Fruit fly (Drosophila melanogaster) whole organism, embryonic: Measurements from ENCODE around the gene Ir31a.

Source experiments
- CG1024 ChIP-seq: fragments of 200-800 bp; sonication (Bioruptor generic); IDR thresholded peaks from 2 replicates; pipeline ENCODE4 v1.3.6; 2022; ENCODE audit warnings: missing biosample characterization, missing genetic modification characterization
- CG10543 ChIP-seq: fragments of 200-800 bp; sonication (Bioruptor generic); optimal IDR thresholded peaks from 3 replicates; lab custom pipeline; 2017; ENCODE audit warnings: missing biosample characterization, mild to moderate bottlenecking, missing genetic modification characterization, moderate library complexity
- CG11398 ChIP-seq: fragments of 200-800 bp; sonication (Bioruptor generic); optimal IDR thresholded peaks from 2 replicates; lab custom pipeline; 2016; ENCODE audit warnings: missing biosample characterization, missing genetic modification characterization
- CG11504 ChIP-seq: fragments of 200-800 bp; sonication (Bioruptor generic); optimal IDR thresholded peaks from 3 replicates; lab custom pipeline; 2019; ENCODE audit warnings: missing biosample characterization, mild to moderate bottlenecking, missing genetic modification characterization, moderate library complexity
- CG14860 ChIP-seq: fragments of 200-800 bp; sonication (Bioruptor generic); IDR thresholded peaks from 3 replicates; pipeline ENCODE4 v1.3.6; 2022; ENCODE audit warnings: missing biosample characterization, missing genetic modification characterization; ENCODE audit not compliant: partially characterized antibody
- CG15601 ChIP-seq: fragments of 200-800 bp; sonication (Bioruptor generic); optimal IDR thresholded peaks from 3 replicates; lab custom pipeline; 2019; ENCODE audit warnings: missing biosample characterization, mild to moderate bottlenecking, missing genetic modification characterization, moderate library complexity
- CG17829 ChIP-seq: fragments of 200-800 bp; optimal IDR thresholded peaks from 2 replicates; lab custom pipeline; 2019; ENCODE audit warnings: missing biosample characterization, mild to moderate bottlenecking, missing genetic modification characterization, moderate library complexity
- CG2199 ChIP-seq: fragments of 200-800 bp; sonication (Bioruptor generic); IDR thresholded peaks from 3 replicates; pipeline ENCODE4 v1.3.6; 2022; ENCODE audit warnings: missing biosample characterization, missing genetic modification characterization
- CG2712 ChIP-seq: fragments of 200-800 bp; optimal IDR thresholded peaks from 3 replicates; lab custom pipeline; 2019; ENCODE audit warnings: missing biosample characterization, mild to moderate bottlenecking, missing genetic modification characterization, moderate library complexity
- CG34224 ChIP-seq: fragments of 200-800 bp; sonication (Bioruptor generic); IDR thresholded peaks from 3 replicates; pipeline ENCODE4 v1.3.6; 2022; ENCODE audit warnings: missing biosample characterization, missing genetic modification characterization; ENCODE audit not compliant: partially characterized antibody
- CG3726 ChIP-seq: fragments of 200-800 bp; sonication (Bioruptor generic); IDR thresholded peaks from 3 replicates; pipeline ENCODE4, ENCODE4 v1.3.6; 2022; ENCODE audit warnings: missing biosample characterization, missing genetic modification characterization
- CG4617 ChIP-seq: fragments of 200-800 bp; sonication (Bioruptor generic); optimal IDR thresholded peaks from 3 replicates; lab custom pipeline; 2016; ENCODE audit warnings: missing biosample characterization, missing genetic modification characterization, borderline replicate concordance
- CG6254 ChIP-seq: fragments of 200-800 bp; sonication (Bioruptor generic); optimal IDR thresholded peaks from 3 replicates; lab custom pipeline; 2017; ENCODE audit warnings: mild to moderate bottlenecking, missing biosample characterization, missing genetic modification reagents, missing genetic modification characterization
- CG8281 ChIP-seq: fragments of 200-800 bp; sonication (Bioruptor generic); optimal IDR thresholded peaks from 2 replicates; lab custom pipeline; 2018; ENCODE audit warnings: missing biosample characterization, mild to moderate bottlenecking, missing genetic modification characterization, moderate library complexity
- CG8290 ChIP-seq, 3 experiments: fragments of 200-800 bp; sonication (Bioruptor generic); optimal IDR thresholded peaks; 2 replicates each; lab custom pipeline; 2016 to 2019; ENCODE audit warnings: missing biosample characterization in 3 of 3, missing genetic modification characterization in 3 of 3, mild to moderate bottlenecking in 2 of 3, moderate library complexity in 1 of 3
- CG9437 ChIP-seq: fragments of 200-800 bp; sonication (Bioruptor generic); optimal IDR thresholded peaks from 2 replicates; lab custom pipeline; 2018; ENCODE audit warnings: missing biosample characterization, mild to moderate bottlenecking, missing genetic modification characterization
- CG9817 ChIP-seq: fragments of 200-800 bp; sonication (Bioruptor generic); optimal IDR thresholded peaks from 2 replicates; lab custom pipeline; 2018; ENCODE audit warnings: missing biosample characterization, mild to moderate bottlenecking, missing genetic modification characterization, moderate library complexity
- Doc3 ChIP-seq: fragments of 200-800 bp; sonication (Bioruptor generic); IDR thresholded peaks from 3 replicates; pipeline ENCODE4 v1.3.6; 2022; ENCODE audit warnings: missing biosample characterization, missing genetic modification characterization; ENCODE audit not compliant: partially characterized antibody
- E2f2 ChIP-seq: fragments of 200-800 bp; sonication (Bioruptor generic); IDR thresholded peaks from 2 replicates; pipeline ENCODE4 v1.3.6; 2022; ENCODE audit warnings: missing biosample characterization, missing genetic modification characterization
- Ets97D ChIP-seq: fragments of 200-800 bp; sonication (Bioruptor generic); optimal IDR thresholded peaks from 3 replicates; lab custom pipeline; 2016; ENCODE audit warnings: missing biosample characterization, missing genetic modification characterization
- H2.0 ChIP-seq: fragments of 200-800 bp; sonication (Bioruptor generic); IDR thresholded peaks from 2 replicates; pipeline ENCODE4 v1.3.6; 2022; ENCODE audit warnings: missing biosample characterization, missing genetic modification characterization
- HLH3B ChIP-seq: fragments of 200-800 bp; sonication (Bioruptor generic); IDR thresholded peaks from 2 replicates; pipeline ENCODE4 v1.3.6; 2022; ENCODE audit warnings: missing biosample characterization, missing genetic modification characterization
- HmgD ChIP-seq: fragments of 200-800 bp; sonication (Bioruptor generic); optimal IDR thresholded peaks from 3 replicates; lab custom pipeline; 2016; ENCODE audit warnings: missing biosample characterization, missing genetic modification characterization
- Hsf ChIP-seq: fragments of 200-800 bp; sonication (Bioruptor generic); optimal IDR thresholded peaks from 3 replicates; lab custom pipeline; 2016; ENCODE audit warnings: missing biosample characterization, missing genetic modification characterization
- MBD-R2 ChIP-seq: fragments of 200-800 bp; sonication (Bioruptor generic); IDR thresholded peaks from 2 replicates; pipeline ENCODE4 v1.3.6; 2022; ENCODE audit warnings: missing biosample characterization, missing genetic modification characterization
- Mes4 ChIP-seq: fragments of 200-800 bp; sonication (Bioruptor generic); optimal IDR thresholded peaks from 2 replicates; lab custom pipeline; 2016; ENCODE audit warnings: missing biosample characterization, missing genetic modification characterization
- NC2α ChIP-seq: fragments of 200-800 bp; sonication (Bioruptor generic); optimal IDR thresholded peaks from 2 replicates; lab custom pipeline; 2016; ENCODE audit warnings: missing biosample characterization, missing genetic modification characterization
- Rfx ChIP-seq: fragments of 200-800 bp; sonication (Bioruptor generic); IDR thresholded peaks from 2 replicates; pipeline ENCODE4 v1.3.6; 2022; ENCODE audit warnings: missing biosample characterization, missing genetic modification characterization
- Six4 ChIP-seq: fragments of 200-800 bp; sonication (Bioruptor generic); optimal IDR thresholded peaks from 2 replicates; lab custom pipeline; 2016; ENCODE audit warnings: missing biosample characterization, missing genetic modification characterization
- Tbp ChIP-seq: fragments of >200 bp; optimal IDR thresholded peaks from 2 replicates; lab custom pipeline; 2018; ENCODE audit warnings: missing biosample characterization, missing genetic modification characterization
- Usf ChIP-seq: fragments of 200-800 bp; sonication (Bioruptor generic); optimal IDR thresholded peaks from 2 replicates; lab custom pipeline; 2017; ENCODE audit warnings: missing genotype, missing biosample characterization, missing genetic modification characterization
- amos ChIP-seq: fragments of 200-800 bp; sonication (Bioruptor generic); IDR thresholded peaks from 2 replicates; pipeline ENCODE4 v1.3.6; 2022; ENCODE audit warnings: missing biosample characterization, missing genetic modification characterization; ENCODE audit not compliant: partially characterized antibody
- aop ChIP-seq: fragments of 200-800 bp; sonication (Bioruptor generic); IDR thresholded peaks from 2 replicates; pipeline ENCODE4 v1.3.6; 2022; ENCODE audit warnings: missing biosample characterization, missing genetic modification characterization
- bbx ChIP-seq: fragments of 200-800 bp; sonication (Bioruptor generic); IDR thresholded peaks from 2 replicates; pipeline ENCODE4 v1.3.6; 2022; ENCODE audit warnings: missing biosample characterization, missing genetic modification characterization; ENCODE audit not compliant: partially characterized antibody
- ems ChIP-seq: fragments of 200-800 bp; sonication (Bioruptor generic); optimal IDR thresholded peaks from 3 replicates; lab custom pipeline; 2016; ENCODE audit warnings: missing biosample characterization, missing genetic modification characterization
- fd102C ChIP-seq: fragments of 200-800 bp; sonication (Bioruptor generic); optimal IDR thresholded peaks from 2 replicates; lab custom pipeline; 2018; ENCODE audit warnings: missing biosample characterization, mild to moderate bottlenecking, missing genetic modification characterization, moderate library complexity
- fru ChIP-seq: fragments of >200 bp; optimal IDR thresholded peaks from 2 replicates; lab custom pipeline; 2017
- gfzf ChIP-seq: fragments of 200-800 bp; sonication (Bioruptor generic); optimal IDR thresholded peaks from 2 replicates; lab custom pipeline; 2016; ENCODE audit warnings: missing biosample characterization, mild to moderate bottlenecking, missing genetic modification characterization, moderate library complexity
- ind ChIP-seq: fragments of 200-800 bp; sonication (Bioruptor generic); optimal IDR thresholded peaks from 3 replicates; lab custom pipeline; 2016; ENCODE audit warnings: missing biosample characterization, missing genetic modification characterization
- insv ChIP-seq, 2 experiments: fragments of 200-800 bp; sonication (Bioruptor generic); optimal IDR thresholded peaks; 3 replicates each; lab custom pipeline; 2016 to 2018; ENCODE audit warnings: missing biosample characterization in 2 of 2, missing genetic modification characterization in 2 of 2
- lilli ChIP-seq: fragments of 200-800 bp; sonication (Bioruptor generic); optimal IDR thresholded peaks from 3 replicates; lab custom pipeline; 2016; ENCODE audit warnings: missing biosample characterization, missing genetic modification characterization
- lola ChIP-seq, 3 experiments: fragments of >200 bp in 2 of 3; fragments of 200-800 bp in 1 of 3; sonication (Bioruptor generic) in 1 of 3; optimal IDR thresholded peaks; 2 replicates each; lab custom pipeline; 2017 to 2019; ENCODE audit warnings: missing biosample characterization in 3 of 3, missing genetic modification characterization in 3 of 3, mild to moderate bottlenecking in 1 of 3, moderate library complexity in 1 of 3
- psq ChIP-seq: fragments of 200-800 bp; sonication (Bioruptor generic); optimal IDR thresholded peaks from 2 replicates; lab custom pipeline; 2017; ENCODE audit warnings: missing biosample characterization, missing genetic modification characterization
- ranshi ChIP-seq: fragments of 200-800 bp; sonication (Bioruptor generic); IDR thresholded peaks from 2 replicates; pipeline ENCODE4 v1.3.6; 2022; ENCODE audit warnings: missing biosample characterization, missing genetic modification characterization
- schlank ChIP-seq: fragments of 200-800 bp; sonication (Bioruptor generic); optimal IDR thresholded peaks from 2 replicates; lab custom pipeline; 2018; ENCODE audit warnings: missing biosample characterization, mild to moderate bottlenecking, missing genetic modification characterization
- sens-2 ChIP-seq: fragments of 200-800 bp; sonication (Bioruptor generic); IDR thresholded peaks from 2 replicates; pipeline ENCODE4 v1.3.6; 2022; ENCODE audit warnings: missing biosample characterization, missing genetic modification characterization
- seq ChIP-seq: fragments of 200-800 bp; sonication (Bioruptor generic); IDR thresholded peaks from 2 replicates; pipeline ENCODE4 v1.3.6; 2022; ENCODE audit warnings: missing biosample characterization, missing genetic modification characterization
- sob ChIP-seq: fragments of 200-800 bp; sonication (Bioruptor generic); IDR thresholded peaks from 2 replicates; pipeline ENCODE4 v1.3.6; 2022; ENCODE audit warnings: missing biosample characterization, missing genetic modification characterization
- unc-4 ChIP-seq: fragments of 200-800 bp; sonication (Bioruptor generic); IDR thresholded peaks from 2 replicates; pipeline ENCODE4 v1.3.6; 2022; ENCODE audit warnings: missing biosample characterization, missing genetic modification characterization; ENCODE audit not compliant: partially characterized antibody
- zen ChIP-seq: fragments of 200-800 bp; sonication (Bioruptor generic); optimal IDR thresholded peaks from 3 replicates; lab custom pipeline; 2018; ENCODE audit warnings: missing biosample characterization, mild to moderate bottlenecking, missing genetic modification characterization, moderate library complexity
- zen2 ChIP-seq: fragments of 200-800 bp; sonication (Bioruptor generic); IDR thresholded peaks from 3 replicates; pipeline ENCODE4 v1.3.6; 2022; ENCODE audit warnings: missing biosample characterization, missing genetic modification characterization; ENCODE audit not compliant: partially characterized antibody

Ir31a gene

DNA sequence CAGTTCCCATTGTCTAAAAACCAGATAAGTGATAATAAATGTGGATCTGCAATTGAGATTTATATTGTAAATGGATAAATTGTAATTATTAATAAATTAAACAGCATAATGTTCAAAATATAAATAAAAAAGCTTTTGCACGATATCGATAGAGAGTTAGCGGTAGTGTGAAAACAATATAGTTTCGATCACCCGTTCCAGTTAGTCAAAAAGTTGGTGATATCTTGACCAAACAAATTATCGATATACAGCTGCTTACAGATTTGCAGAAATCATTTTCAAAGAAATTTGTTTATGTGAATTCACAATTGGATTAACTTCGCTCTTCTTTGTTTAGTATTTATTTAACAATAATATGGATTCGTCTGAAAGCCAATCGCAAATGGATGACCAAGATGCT, 33.8 kb downstream of the Ir31a start, which contains the start of gene Nse4 (continued):
- TF ChIP-seq schlank (tag; lab: Kevin White, UChicago) (no peak), CG9817 (tag; lab: Kevin White, UChicago) (no peak), NC2α (no peak), HLH3B (no peak), CG11398 (GFP tag; lab: Kevin White, UChicago) (no peak), CG8290 (GFP tag; optimal IDR thresholded peaks at IDR 0.05; lab: Kevin White, UChicago) (peak; percentile 38), CG8290 (tag; optimal IDR thresholded peaks at IDR 0.05; lab: Kevin White, UChicago) (no peak), sob (no peak), lilli (no peak), CG9437 (GFP tag; lab: Kevin White, UChicago) (no peak), H2.0 (no peak), CG14860 (GFP tag; lab: Robert Waterston, UW) (peak; percentile 93), psq (GFP tag; lab: Kevin White, UChicago) (no peak), Hsf (GFP tag; lab: Kevin White, UChicago) (no peak), CG34224 (peak; percentile 93), Ets97D (GFP tag; lab: Kevin White, UChicago) (peak; percentile 23), gfzf (no peak), insv (GFP tag; optimal IDR thresholded peaks at IDR 0.05; lab: Kevin White, UChicago) (no peak), Usf (GFP tag; lab: Kevin White, UChicago) (no peak), zen2 (peak; percentile 77), CG2712 (tag; lab: Kevin White, UChicago) (peak; percentile 23), amos (GFP tag; lab: Robert Waterston, UW) (peak; percentile 84; the same call in 1 of the 2 replicates), CG4617 (GFP tag; lab: Kevin White, UChicago) (peak; percentile 41), ind (GFP tag; lab: Kevin White, UChicago) (no peak), CG11504 (tag; lab: Kevin White, UChicago) (no peak), CG15601 (tag; lab: Kevin White, UChicago) (no peak), sens-2 (GFP tag; lab: Robert Waterston, UW) (no peak), unc-4 (GFP tag; lab: Robert Waterston, UW) (peak; percentile 74), CG10543 (GFP tag; lab: Kevin White, UChicago) (no peak), Doc3 (GFP tag; lab: Robert Waterston, UW) (peak; percentile 46; the same call in 2 of the 3 replicates), Six4 (GFP tag; lab: Kevin White, UChicago) (no peak), ranshi (GFP tag; lab: Robert Waterston, UW) (no peak), aop (GFP tag; lab: Robert Waterston, UW) (no peak), zen (tag; lab: Kevin White, UChicago) (peak; percentile 15), E2f2 (peak; percentile 87), CG1024 (GFP tag; lab: Robert Waterston, UW) (peak; percentile 86), Tbp (GFP tag; lab: Kevin White, UChicago) (no peak), MBD-R2 (GFP tag; lab: Robert Waterston, UW) (peak; percentile 69), CG6254 (GFP tag; lab: Kevin White, UChicago) (no peak), fru (lab: Kevin White, UChicago) (no peak), Mes4 (GFP tag; lab: Kevin White, UChicago) (no peak), bbx (peak; percentile 89), fd102C (GFP tag; lab: Kevin White, UChicago) (no peak), Rfx (GFP tag; lab: Robert Waterston, UW) (no peak), CG3726 (GFP tag; lab: Robert Waterston, UW) (no peak), HmgD (GFP tag; lab: Kevin White, UChicago) (no peak), CG8281 (tag; lab: Kevin White, UChicago) (no peak), CG17829 (tag; lab: Kevin White, UChicago) (peak; percentile 10), seq (no peak), ems (GFP tag; lab: Kevin White, UChicago) (no peak), lola (GFP tag; optimal IDR thresholded peaks at IDR 0.05; lab: Kevin White, UChicago) (peak in 1 of 3 experiments; percentile 32), CG2199 (GFP tag; lab: Robert Waterston, UW) (no peak)
